Worm (Caenorhabditis elegans) whole organism, midembryonic: ENCODE measurements around the gene B0001.5.
A peak's percentile ranks its signal among the peaks of the same experiment; 100 is the strongest.

Experiments
- T22C8.4 ChIP-seq: fragments of 200-800 bp; sonication (Bioruptor generic); IDR thresholded peaks from 2 replicates; pipeline ENCODE4 v1.3.6; 2022; ENCODE audit warnings: missing genetic modification characterization, missing compliant biosample characterization
- cog-1 ChIP-seq: sonication (generic microtip); optimal IDR thresholded peaks from 2 replicates; lab custom pipeline; 2016; ENCODE audit warnings: missing genetic modification characterization, missing compliant biosample characterization
- flt-1 ChIP-seq: fragments of 200-800 bp; sonication (Bioruptor generic); IDR thresholded peaks from 2 replicates; pipeline ENCODE4 v1.3.6; 2022; ENCODE audit warnings: missing genetic modification characterization, missing compliant biosample characterization
- klf-2 ChIP-seq: fragments of 200-800 bp; sonication (Bioruptor generic); conservative IDR thresholded peaks from 2 replicates; pipeline ENCODE4 v1.3.6; 2022; ENCODE audit warnings: missing genetic modification reagents, missing genetic modification characterization, missing compliant biosample characterization
- med-1 ChIP-seq: sonication (generic microtip); optimal IDR thresholded peaks from 2 replicates; lab custom pipeline; 2017; ENCODE audit warnings: missing genetic modification characterization, mild to moderate bottlenecking, missing compliant biosample characterization, antibody characterized with exemption, missing genetic modification reagents; ENCODE audit not compliant: insufficient read depth
- ref-1 ChIP-seq: fragments of 200-800 bp; sonication (Bioruptor generic); conservative IDR thresholded peaks from 2 replicates; pipeline ENCODE4 v1.3.6; 2022; ENCODE audit warnings: missing genetic modification reagents, missing genetic modification characterization, missing compliant biosample characterization
- tab-1 ChIP-seq: fragments of 200-800 bp; sonication (Bioruptor generic); IDR thresholded peaks from 2 replicates; pipeline ENCODE4 v1.3.6; 2022; ENCODE audit warnings: missing genetic modification characterization, missing compliant biosample characterization
- ztf-23 ChIP-seq: fragments of 200-800 bp; sonication (Bioruptor generic); IDR thresholded peaks from 2 replicates; pipeline ENCODE4 v1.3.6; 2022; ENCODE audit warnings: missing genetic modification reagents, missing genetic modification characterization, missing compliant biosample characterization
- ztf-29 ChIP-seq: fragments of 200-800 bp; sonication (Bioruptor generic); IDR thresholded peaks from 2 replicates; pipeline ENCODE4 v1.3.6; 2022; ENCODE audit warnings: missing genetic modification reagents, missing genetic modification characterization, missing compliant biosample characterization

Gene B0001.5

DNA sequence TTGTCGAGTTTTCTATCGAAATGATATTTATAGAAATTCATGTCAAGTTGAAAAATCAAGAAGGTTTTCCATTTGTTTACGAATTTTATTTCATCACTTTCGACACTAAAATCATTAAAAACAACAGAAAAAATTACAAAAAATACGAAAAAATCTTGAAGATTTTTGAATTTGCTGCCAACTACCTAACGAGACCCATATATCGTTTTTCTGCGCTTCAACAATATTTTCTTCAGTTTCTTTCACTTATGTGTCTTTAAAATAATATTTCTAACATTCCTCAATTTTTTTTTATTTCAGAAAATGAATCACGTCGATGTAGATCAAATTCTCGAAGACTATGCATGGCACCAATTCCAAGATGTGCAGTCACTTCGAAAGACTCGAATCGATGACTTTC, 13.9 kb downstream of the B0001.5 start, which contains the start of gene lin-24:
Gene lin-24 (plus strand): TSS at position 301 of the 400 bp plus-strand sequence.
- TF ChIP-seq flt-1 (GFP tag; lab: Robert Waterston, UW) (no peak), ztf-29 (GFP tag; lab: Robert Waterston, UW) (no peak), tab-1 (GFP tag; lab: Robert Waterston, UW) (no peak), cog-1 (tag; lab: Kevin White, UChicago) (no peak), T22C8.4 (GFP tag; lab: Robert Waterston, UW) (no peak), ref-1 (GFP tag; lab: Robert Waterston, UW) (no peak), klf-2 (GFP tag; lab: Robert Waterston, UW) (no peak), ztf-23 (GFP tag; lab: Robert Waterston, UW) (no peak), med-1 (GFP tag; lab: Kevin White, UChicago) (no peak)

ce11 chrIV:12128708-12129107, 14.4 kb downstream of the B0001.5 start:
- no peak for TF ChIP-seq tab-1 (GFP tag; lab: Robert Waterston, UW)
- TF ChIP-seq ref-1 (GFP tag; lab: Robert Waterston, UW) = no peak
- TF ChIP-seq ztf-29 (GFP tag; lab: Robert Waterston, UW) = no peak
- TF ChIP-seq cog-1 (tag; lab: Kevin White, UChicago) = no peak
- no peak for TF ChIP-seq flt-1 (GFP tag; lab: Robert Waterston, UW)
- no peak for TF ChIP-seq T22C8.4 (GFP tag; lab: Robert Waterston, UW)
- TF ChIP-seq med-1 (GFP tag; lab: Kevin White, UChicago) = no peak
- no peak for TF ChIP-seq klf-2 (GFP tag; lab: Robert Waterston, UW)
- TF ChIP-seq ztf-23 (GFP tag; lab: Robert Waterston, UW) = no peak

ce11 chrIV:12127838-12128237, 15.3 kb downstream of the B0001.5 start:
- no peak for TF ChIP-seq flt-1 (GFP tag; lab: Robert Waterston, UW)
- no peak for TF ChIP-seq tab-1 (GFP tag; lab: Robert Waterston, UW)
- TF ChIP-seq klf-2 (GFP tag; lab: Robert Waterston, UW) = no peak
- TF ChIP-seq T22C8.4 (GFP tag; lab: Robert Waterston, UW) = no peak
- TF ChIP-seq ref-1 (GFP tag; lab: Robert Waterston, UW) = no peak
- no peak for TF ChIP-seq ztf-29 (GFP tag; lab: Robert Waterston, UW)
- no peak for TF ChIP-seq cog-1 (tag; lab: Kevin White, UChicago)
- no peak for TF ChIP-seq med-1 (GFP tag; lab: Kevin White, UChicago)
- TF ChIP-seq ztf-23 (GFP tag; lab: Robert Waterston, UW) = no peak

DNA sequence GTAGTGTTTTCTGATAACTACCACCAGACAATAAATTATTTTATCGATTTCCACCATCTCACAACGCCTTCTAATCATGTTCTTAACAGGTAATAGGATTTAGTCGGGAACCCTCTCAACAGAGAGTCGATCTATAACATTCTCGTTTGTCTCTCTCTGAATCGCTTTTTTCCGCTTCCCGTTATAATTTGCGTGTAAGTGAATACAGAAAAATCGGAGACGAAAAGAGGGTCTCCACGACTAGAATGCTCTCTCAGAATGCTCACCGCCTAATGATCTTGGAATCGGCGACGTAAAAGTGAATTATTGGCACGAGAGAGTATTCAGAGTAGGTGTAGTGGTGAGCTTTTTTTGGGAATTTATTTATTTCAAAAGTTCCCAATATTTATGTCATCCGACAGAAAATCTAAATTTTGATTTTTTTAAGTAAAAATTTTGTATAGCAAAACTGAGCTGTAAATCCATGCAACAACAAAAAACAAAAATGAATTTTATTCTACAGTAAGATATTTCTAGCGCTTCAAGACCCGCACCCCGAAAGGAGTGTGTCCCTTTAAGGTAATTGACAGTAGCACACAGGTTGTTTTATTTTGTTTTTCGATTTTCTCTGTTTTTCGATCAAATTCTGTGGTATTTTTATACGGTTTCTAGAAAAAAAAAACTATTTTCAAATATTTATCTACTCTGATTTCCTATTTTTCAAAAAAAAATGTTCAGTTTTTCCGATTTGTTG, 16.2 kb downstream of the B0001.5 start:
- no peak for TF ChIP-seq tab-1 (GFP tag; lab: Robert Waterston, UW)

ce11 chrIV:12124314-12125084, 18.6 kb downstream of the B0001.5 start, which contains the start of gene dhhc-6:
Gene dhhc-6, plus strand, starts transcription at chrIV:12124952.
- TF ChIP-seq flt-1 (GFP tag; lab: Robert Waterston, UW) (0 out of 2 replicates have a peak, but pooled peaks have one; percentile 11), klf-2 (GFP tag; lab: Robert Waterston, UW) (no peak)

DNA sequence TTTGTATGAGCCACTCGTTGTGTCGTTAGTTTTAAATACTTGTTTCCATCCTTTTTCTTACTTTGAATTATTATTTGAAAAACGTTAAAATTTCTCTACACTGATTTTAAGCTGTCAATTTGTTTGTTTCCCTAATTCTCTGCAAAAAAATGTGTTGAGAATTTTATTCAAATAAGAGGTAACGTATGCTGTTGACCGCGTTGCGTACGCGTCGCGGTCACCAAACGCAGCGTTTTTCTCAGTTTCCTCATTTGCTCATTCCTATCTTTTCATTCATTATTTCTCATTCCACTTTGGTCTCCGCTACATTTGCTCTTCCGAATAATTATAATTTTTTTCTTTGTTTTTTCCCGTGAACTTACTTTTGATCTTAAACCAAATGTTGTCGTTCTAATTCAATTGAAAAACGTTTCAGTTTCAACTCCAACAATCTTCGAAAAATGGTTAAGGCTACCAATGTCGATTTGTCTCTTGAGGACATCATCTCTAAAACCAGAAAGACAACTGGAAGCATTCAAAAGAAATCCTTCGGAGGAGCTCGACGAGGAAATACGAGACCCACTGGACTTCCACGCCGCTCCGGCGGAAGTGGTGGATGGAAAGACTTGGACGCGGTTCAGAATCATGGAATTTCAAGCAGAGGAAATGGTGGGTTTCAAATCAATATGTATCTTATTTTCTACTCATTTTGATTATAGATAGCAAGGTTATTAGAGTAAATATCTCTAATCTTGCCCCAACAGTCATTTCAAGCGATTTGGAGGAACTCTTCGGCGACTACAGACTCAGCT, 20.1 kb downstream of the B0001.5 start, which contains the start of gene aly-3:
Gene aly-3 (plus strand): TSS at position 409 of the 791 bp plus-strand sequence.
- TF ChIP-seq ztf-29 (GFP tag; lab: Robert Waterston, UW) = no peak
- TF ChIP-seq cog-1 (tag; lab: Kevin White, UChicago) = no peak
- TF ChIP-seq ztf-23 (GFP tag; lab: Robert Waterston, UW) = no peak

ce11 chrIV:12121076-12121475, 22.1 kb downstream of the B0001.5 start, which contains the start of the genes ddb-1 and M18.6:
Gene ddb-1, minus strand, starts transcription at chrIV:12121165.
Gene M18.6, plus strand, starts transcription at chrIV:12121310.
- no peak for TF ChIP-seq ztf-23 (GFP tag; lab: Robert Waterston, UW)
- no peak for TF ChIP-seq T22C8.4 (GFP tag; lab: Robert Waterston, UW)
- TF ChIP-seq ref-1 (GFP tag; lab: Robert Waterston, UW) = no peak
- no peak for TF ChIP-seq klf-2 (GFP tag; lab: Robert Waterston, UW)
- no peak for TF ChIP-seq ztf-29 (GFP tag; lab: Robert Waterston, UW)
- TF ChIP-seq flt-1 (GFP tag; lab: Robert Waterston, UW) = no peak
- no peak for TF ChIP-seq med-1 (GFP tag; lab: Kevin White, UChicago)
- TF ChIP-seq tab-1 (GFP tag; lab: Robert Waterston, UW) = no peak
- TF ChIP-seq cog-1 (tag; lab: Kevin White, UChicago) = no peak

ce11 chrIV:12120536-12120935, 22.6 kb downstream of the B0001.5 start:
- no peak for TF ChIP-seq ref-1 (GFP tag; lab: Robert Waterston, UW)
- no peak for TF ChIP-seq T22C8.4 (GFP tag; lab: Robert Waterston, UW)
- TF ChIP-seq ztf-29 (GFP tag; lab: Robert Waterston, UW) = no peak
- TF ChIP-seq med-1 (GFP tag; lab: Kevin White, UChicago) = no peak
- TF ChIP-seq flt-1 (GFP tag; lab: Robert Waterston, UW) = no peak
- no peak for TF ChIP-seq klf-2 (GFP tag; lab: Robert Waterston, UW)
- TF ChIP-seq ztf-23 (GFP tag; lab: Robert Waterston, UW) = no peak
- TF ChIP-seq cog-1 (tag; lab: Kevin White, UChicago) = no peak
- TF ChIP-seq tab-1 (GFP tag; lab: Robert Waterston, UW) = no peak
